Worm (Caenorhabditis elegans) whole organism, L3 larva: Measurements from ENCODE around the gene nrfl-1.

ENCODE experiments used
- R02D3.7 ChIP-seq: fragments of 150-350 bp; optimal IDR thresholded peaks from 2 replicates; lab custom pipeline; 2014; ENCODE audit warnings: missing biosample characterization, missing genetic modification characterization
- ZK546.5 ChIP-seq: sonication (generic microtip); optimal IDR thresholded peaks from 2 replicates; lab custom pipeline; 2017; ENCODE audit warnings: missing biosample characterization, missing genetic modification characterization
- aly-2 ChIP-seq: fragments of 150-350 bp; optimal IDR thresholded peaks from 2 replicates; lab custom pipeline; 2014; ENCODE audit warnings: missing biosample characterization, missing genetic modification characterization
- ama-1 ChIP-seq: fragments of 150-350 bp; optimal IDR thresholded peaks from 2 replicates; lab custom pipeline; 2018
- ceh-16 ChIP-seq: sonication (generic microtip); optimal IDR thresholded peaks from 2 replicates; lab custom pipeline; 2017; ENCODE audit warnings: missing biosample characterization, missing genetic modification characterization
- ceh-28 ChIP-seq: fragments of 150-350 bp; optimal IDR thresholded peaks from 2 replicates; lab custom pipeline; 2014; ENCODE audit warnings: missing biosample characterization, missing genetic modification reagents, missing genetic modification characterization
- ceh-82 ChIP-seq: fragments of 150-350 bp; optimal IDR thresholded peaks from 2 replicates; lab custom pipeline; 2014; ENCODE audit warnings: missing biosample characterization, missing genetic modification characterization
- ceh-9 ChIP-seq: sonication (generic microtip); optimal IDR thresholded peaks from 2 replicates; lab custom pipeline; 2018; ENCODE audit warnings: missing biosample characterization, missing genetic modification characterization
- daf-12 ChIP-seq: fragments of 150-350 bp; optimal IDR thresholded peaks from 2 replicates; lab custom pipeline; 2014; ENCODE audit warnings: missing biosample characterization, missing genetic modification reagents, missing genetic modification characterization
- egl-27 ChIP-seq: sonication (generic microtip); optimal IDR thresholded peaks from 4 replicates; lab custom pipeline; 2017; ENCODE audit warnings: missing biosample characterization, missing genetic modification reagents, missing genetic modification characterization
- egl-5 ChIP-seq: fragments of 150-350 bp; optimal IDR thresholded peaks from 2 replicates; lab custom pipeline; 2017; ENCODE audit warnings: missing biosample characterization, missing genetic modification reagents, missing genetic modification characterization, inconsistent platforms
- elt-1 ChIP-seq: fragments of 150-350 bp; optimal IDR thresholded peaks from 2 replicates; lab custom pipeline; 2014; ENCODE audit warnings: missing biosample characterization, missing genetic modification characterization
- elt-2 ChIP-seq: sonication (generic microtip); optimal IDR thresholded peaks from 2 replicates; lab custom pipeline; 2016; ENCODE audit warnings: missing genetic modification reagents, mild to moderate bottlenecking, missing genetic modification characterization, missing compliant biosample characterization
- elt-3 ChIP-seq, 3 experiments: fragments of 150-350 bp in 1 of 3; sonication (generic microtip) in 2 of 3; optimal IDR thresholded peaks; 2 replicates in 2 of 3; 4 replicates in 1 of 3; lab custom pipeline; 2014 to 2017; ENCODE audit warnings: missing biosample characterization in 3 of 3, missing genetic modification characterization in 3 of 3
- eor-1 ChIP-seq, 2 experiments: fragments of 150-350 bp; optimal IDR thresholded peaks; 2 replicates each; lab custom pipeline; 2014 to 2018; ENCODE audit warnings: missing biosample characterization in 2 of 2, missing genetic modification characterization in 2 of 2
- fkh-10 ChIP-seq: sonication (generic microtip); optimal IDR thresholded peaks from 2 replicates; lab custom pipeline; 2017; ENCODE audit warnings: missing biosample characterization, missing genetic modification reagents, missing genetic modification characterization
- fkh-2 ChIP-seq: fragments of 150-350 bp; optimal IDR thresholded peaks from 2 replicates; lab custom pipeline; 2014; ENCODE audit warnings: missing biosample characterization, missing genetic modification reagents, missing genetic modification characterization
- fos-1 ChIP-seq: fragments of 150-350 bp; optimal IDR thresholded peaks from 2 replicates; lab custom pipeline; 2014; ENCODE audit warnings: missing biosample characterization, missing genetic modification characterization
- hmg-11 ChIP-seq: sonication (generic microtip); optimal IDR thresholded peaks from 2 replicates; lab custom pipeline; 2016; ENCODE audit warnings: missing genetic modification characterization, missing compliant biosample characterization
- jun-1 ChIP-seq: fragments of 150-350 bp; optimal IDR thresholded peaks from 2 replicates; lab custom pipeline; 2014; ENCODE audit warnings: missing biosample characterization, missing genetic modification reagents, missing genetic modification characterization
- lin-15B ChIP-seq: fragments of 150-350 bp; optimal IDR thresholded peaks from 2 replicates; lab custom pipeline; 2014; ENCODE audit warnings: missing biosample characterization, missing genetic modification characterization
- lin-39 ChIP-seq: fragments of 150-350 bp; optimal IDR thresholded peaks from 2 replicates; lab custom pipeline; 2018; ENCODE audit warnings: missing biosample characterization, missing genetic modification reagents, missing genetic modification characterization
- lsy-12 ChIP-seq: sonication (generic microtip); optimal IDR thresholded peaks from 2 replicates; lab custom pipeline; 2016; ENCODE audit warnings: mild to moderate bottlenecking, missing genetic modification characterization, missing compliant biosample characterization
- mdl-1 ChIP-seq: fragments of 150-350 bp; optimal IDR thresholded peaks from 2 replicates; lab custom pipeline; 2014; ENCODE audit warnings: missing biosample characterization, missing genetic modification characterization
- mml-1 ChIP-seq: fragments of 150-350 bp; sonication (generic microtip); optimal IDR thresholded peaks from 3 replicates; lab custom pipeline; 2014; ENCODE audit warnings: missing biosample characterization, missing genetic modification characterization
- nfya-1 ChIP-seq: sonication (generic microtip); optimal IDR thresholded peaks from 2 replicates; lab custom pipeline; 2017; ENCODE audit warnings: missing genetic modification characterization, mild to moderate bottlenecking, missing compliant biosample characterization, antibody characterized with exemption, moderate library complexity; ENCODE audit not compliant: insufficient read depth
- nhr-11 ChIP-seq: fragments of 150-350 bp; optimal IDR thresholded peaks from 2 replicates; lab custom pipeline; 2014; ENCODE audit warnings: missing biosample characterization, missing genetic modification characterization
- nhr-12 ChIP-seq: fragments of 150-350 bp; optimal IDR thresholded peaks from 2 replicates; lab custom pipeline; 2014; ENCODE audit warnings: missing biosample characterization, missing genetic modification characterization
- nhr-23 ChIP-seq: fragments of 150-350 bp; optimal IDR thresholded peaks from 2 replicates; lab custom pipeline; 2014; ENCODE audit warnings: missing biosample characterization, missing genetic modification reagents, missing genetic modification characterization
- nhr-237 ChIP-seq: fragments of 150-350 bp; optimal IDR thresholded peaks from 2 replicates; lab custom pipeline; 2014; ENCODE audit warnings: missing biosample characterization, missing genetic modification characterization
- nhr-25 ChIP-seq: sonication (generic microtip); optimal IDR thresholded peaks from 2 replicates; lab custom pipeline; 2017; ENCODE audit warnings: missing biosample characterization, missing genetic modification characterization
- nhr-28 ChIP-seq: fragments of 150-350 bp; optimal IDR thresholded peaks from 2 replicates; lab custom pipeline; 2014; ENCODE audit warnings: missing biosample characterization, missing genetic modification characterization
- nhr-43 ChIP-seq: sonication (generic microtip); optimal IDR thresholded peaks from 2 replicates; lab custom pipeline; 2016; ENCODE audit warnings: mild to moderate bottlenecking, missing genetic modification characterization, missing compliant biosample characterization; ENCODE audit not compliant: poor library complexity, severe bottlenecking
- nhr-67 ChIP-seq: fragments of 150-350 bp; optimal IDR thresholded peaks from 2 replicates; lab custom pipeline; 2014; ENCODE audit warnings: missing biosample characterization, missing genetic modification characterization
- nhr-76 ChIP-seq: fragments of 150-350 bp; sonication (generic microtip); optimal IDR thresholded peaks from 5 replicates; lab custom pipeline; 2014; ENCODE audit warnings: missing biosample characterization, missing genetic modification characterization
- nhr-77 ChIP-seq: fragments of 150-350 bp; optimal IDR thresholded peaks from 2 replicates; lab custom pipeline; 2014; ENCODE audit warnings: missing biosample characterization, missing genetic modification characterization
- pha-4 ChIP-seq: fragments of 150-350 bp; optimal IDR thresholded peaks from 2 replicates; lab custom pipeline; 2014; ENCODE audit warnings: missing biosample characterization, missing genetic modification reagents, missing genetic modification characterization
- pqm-1 ChIP-seq: fragments of 150-350 bp; optimal IDR thresholded peaks from 2 replicates; lab custom pipeline; 2017; ENCODE audit warnings: missing biosample characterization, missing genetic modification characterization, inconsistent platforms
- sea-2 ChIP-seq: fragments of 150-350 bp; sonication (generic microtip); optimal IDR thresholded peaks from 4 replicates; lab custom pipeline; 2014; ENCODE audit warnings: missing biosample characterization, missing genetic modification reagents, missing genetic modification characterization
- skn-1 ChIP-seq: fragments of 150-350 bp; optimal IDR thresholded peaks from 2 replicates; lab custom pipeline; 2014; ENCODE audit warnings: missing biosample characterization, missing genetic modification characterization
- snpc-4 ChIP-seq: fragments of 150-350 bp; optimal IDR thresholded peaks from 2 replicates; lab custom pipeline; 2014; ENCODE audit warnings: missing biosample characterization, missing genetic modification characterization
- tbx-2 ChIP-seq: sonication (generic microtip); optimal IDR thresholded peaks from 2 replicates; lab custom pipeline; 2016; ENCODE audit warnings: mild to moderate bottlenecking, missing genetic modification characterization, missing compliant biosample characterization
- unc-39 ChIP-seq: sonication (generic microtip); optimal IDR thresholded peaks from 4 replicates; lab custom pipeline; 2017; ENCODE audit warnings: missing biosample characterization, missing genetic modification characterization
- unc-62 ChIP-seq: fragments of 150-350 bp; sonication (generic microtip); optimal IDR thresholded peaks from 4 replicates; lab custom pipeline; 2014; ENCODE audit warnings: missing biosample characterization, missing genetic modification reagents, missing genetic modification characterization
- zag-1 ChIP-seq: fragments of 150-350 bp; optimal IDR thresholded peaks from 2 replicates; lab custom pipeline; 2014; ENCODE audit warnings: missing biosample characterization, missing genetic modification characterization
- ztf-11 ChIP-seq: fragments of 150-350 bp; optimal IDR thresholded peaks from 2 replicates; lab custom pipeline; 2014; ENCODE audit warnings: missing biosample characterization, missing genetic modification characterization
- ztf-4 ChIP-seq: fragments of 150-350 bp; optimal IDR thresholded peaks from 2 replicates; lab custom pipeline; 2014; ENCODE audit warnings: missing biosample characterization, missing genetic modification characterization

The nrfl-1 gene

DNA sequence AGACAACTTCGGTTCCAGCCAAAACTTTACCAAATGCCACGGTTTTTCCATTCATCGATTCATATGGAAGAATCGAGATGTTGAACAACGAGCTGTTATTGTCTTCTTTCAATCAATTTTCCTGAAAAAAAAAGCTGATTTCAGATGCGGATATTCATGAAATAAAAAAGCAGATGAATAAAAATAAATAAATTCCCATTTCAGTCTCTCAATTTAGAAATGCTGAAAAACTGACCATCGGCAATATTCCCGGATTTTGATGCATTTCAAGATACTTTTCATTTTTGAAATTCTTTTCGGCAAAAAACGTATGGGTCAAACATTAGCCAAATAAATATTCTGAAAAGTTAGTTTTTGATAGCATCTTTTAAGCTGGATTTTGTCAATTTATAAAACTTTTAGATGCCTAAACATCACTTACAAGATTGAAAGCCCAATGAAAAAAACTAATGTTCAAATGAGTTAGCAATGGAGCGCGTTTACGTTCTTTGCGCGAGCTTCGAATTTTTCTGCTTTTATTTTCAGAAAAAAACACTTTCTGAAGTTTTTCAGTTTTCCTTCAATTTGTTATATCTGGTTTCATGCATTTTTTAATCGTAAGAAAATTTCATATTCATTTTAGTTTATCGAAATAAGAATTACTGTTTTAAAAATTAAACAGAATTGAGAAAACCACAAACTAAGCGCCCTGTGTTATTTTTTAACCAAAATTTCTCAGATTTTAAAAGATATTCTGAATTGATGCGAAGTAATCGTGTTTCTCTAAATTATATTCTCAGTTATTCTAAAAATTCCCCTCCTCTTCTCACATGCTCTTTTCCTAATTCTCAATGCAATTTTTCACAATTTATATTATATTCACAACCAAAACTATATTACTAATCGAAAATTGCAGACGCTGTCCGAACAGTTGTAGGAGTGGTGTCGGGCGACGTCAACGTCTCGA lies 14.5 kb upstream of the nrfl-1 start, which contains the start of the genes C01F6.14 and fem-3:
C01F6.14 (minus strand) TSS at position 51 of the 946 bp plus-strand sequence.
fem-3 (plus strand) TSS at position 896 of the 946 bp plus-strand sequence.
- no peak for TF ChIP-seq nhr-76 (tag; lab: Kevin White, UChicago)
- no peak for TF ChIP-seq zag-1 (tag; lab: Kevin White, UChicago)
- TF ChIP-seq jun-1 (tag; lab: Kevin White, UChicago), result no peak
- peak; percentile 46 for TF ChIP-seq lin-15B (tag; lab: Kevin White, UChicago)
- TF ChIP-seq unc-39, result no peak
- TF ChIP-seq eor-1 (tag; optimal IDR thresholded peaks at IDR 0.05; lab: Kevin White, UChicago), result no peak
- TF ChIP-seq elt-2 (tag; lab: Kevin White, UChicago), result no peak
- no peak for TF ChIP-seq aly-2 (tag; lab: Kevin White, UChicago)
- TF ChIP-seq egl-5 (tag; lab: Kevin White, UChicago), result peak; percentile 72
- TF ChIP-seq sea-2 (GFP tag; lab: Kevin White, UChicago), result no peak
- no peak for TF ChIP-seq fkh-2 (tag; lab: Kevin White, UChicago)
- no peak for TF ChIP-seq ama-1 (lab: Kevin White, UChicago)
- no peak for TF ChIP-seq elt-3 (tag; optimal IDR thresholded peaks at IDR 0.05; lab: Kevin White, UChicago)
- peak; percentile 36 for TF ChIP-seq nfya-1 (tag; lab: Kevin White, UChicago)
- TF ChIP-seq nhr-28 (tag; lab: Kevin White, UChicago), result no peak
- no peak for TF ChIP-seq ceh-9 (tag; lab: Kevin White, UChicago)
- no peak for TF ChIP-seq ceh-16 (tag; lab: Kevin White, UChicago)
- TF ChIP-seq pha-4, result peak; percentile 39
- TF ChIP-seq nhr-12 (tag; lab: Kevin White, UChicago), result no peak

DNA sequence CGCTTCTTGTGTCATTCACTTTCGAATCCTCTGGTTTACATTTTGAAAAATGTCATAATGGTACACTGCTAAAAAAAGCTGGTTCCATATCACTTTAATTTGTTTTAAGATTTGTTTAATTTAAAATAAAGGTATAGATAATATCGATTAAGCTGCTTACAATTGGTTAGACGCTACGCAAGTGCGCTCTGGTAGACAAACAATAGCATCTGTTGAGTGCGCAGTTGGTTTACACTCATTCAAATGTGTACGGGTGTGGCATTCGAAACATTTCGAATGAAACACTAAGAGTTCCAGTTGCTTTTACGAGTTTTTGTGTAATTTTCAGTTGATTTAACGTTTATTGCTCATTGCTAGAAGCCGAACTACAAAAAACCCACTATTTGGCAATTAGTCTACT lies 11.4 kb upstream of the nrfl-1 start:
- TF ChIP-seq lin-15B (tag; lab: Kevin White, UChicago) (peak; percentile 69), R02D3.7 (tag; lab: Kevin White, UChicago) (no peak), egl-27 (tag; lab: Kevin White, UChicago) (no peak), nhr-67 (tag; lab: Kevin White, UChicago) (no peak), ztf-4 (no peak), nfya-1 (tag; lab: Kevin White, UChicago) (peak; percentile 58), lsy-12 (no peak), nhr-76 (tag; lab: Kevin White, UChicago) (no peak), nhr-25 (tag; lab: Kevin White, UChicago) (peak; percentile 49), elt-3 (tag; optimal IDR thresholded peaks at IDR 0.05; lab: Kevin White, UChicago) (no peak), elt-2 (tag; lab: Kevin White, UChicago) (peak; percentile 15), nhr-11 (tag; lab: Kevin White, UChicago) (no peak), ZK546.5 (tag; lab: Kevin White, UChicago) (no peak), mml-1 (no peak), pha-4 (peak; percentile 85), skn-1 (tag; lab: Kevin White, UChicago) (no peak), hmg-11 (tag; lab: Kevin White, UChicago) (peak; percentile 68), sea-2 (GFP tag; lab: Kevin White, UChicago) (no peak), lin-39 (tag; lab: Kevin White, UChicago) (peak; percentile 71), ceh-28 (peak; percentile 50), ceh-16 (tag; lab: Kevin White, UChicago) (no peak), nhr-12 (tag; lab: Kevin White, UChicago) (no peak), nhr-28 (tag; lab: Kevin White, UChicago) (no peak), elt-1 (tag; lab: Kevin White, UChicago) (no peak), snpc-4 (tag; lab: Kevin White, UChicago) (peak; percentile 27), daf-12 (tag; lab: Kevin White, UChicago) (no peak), fkh-2 (tag; lab: Kevin White, UChicago) (no peak), nhr-43 (tag; lab: Kevin White, UChicago) (no peak), zag-1 (tag; lab: Kevin White, UChicago) (no peak), nhr-23 (tag; lab: Kevin White, UChicago) (peak; percentile 14), unc-39 (no peak), unc-62 (no peak), eor-1 (tag; optimal IDR thresholded peaks at IDR 0.05; lab: Kevin White, UChicago) (no peak), aly-2 (tag; lab: Kevin White, UChicago) (no peak), ztf-11 (no peak), ama-1 (lab: Kevin White, UChicago) (no peak), mdl-1 (tag; lab: Kevin White, UChicago) (no peak), tbx-2 (tag; lab: Kevin White, UChicago) (no peak), fos-1 (tag; lab: Kevin White, UChicago) (no peak), ceh-82 (tag; lab: Kevin White, UChicago) (no peak), nhr-237 (tag; lab: Kevin White, UChicago) (no peak), egl-5 (tag; lab: Kevin White, UChicago) (peak; percentile 93), ceh-9 (tag; lab: Kevin White, UChicago) (no peak), nhr-77 (no peak), pqm-1 (tag; lab: Kevin White, UChicago) (no peak), fkh-10 (GFP tag; lab: Kevin White, UChicago) (no peak)
